Worm (Caenorhabditis elegans): ENCODE data around the gene Y45G12B.2.

ce11 chrV:2713532-2713931 is 19.0 kb downstream of the Y45G12B.2 start, which contains the start of gene srt-28:
- TF ChIP-seq ztf-11 (tag; optimal IDR thresholded peaks at IDR 0.05) (no peak), pag-3 (tag; optimal IDR thresholded peaks at IDR 0.05; ENCODE audit: borderline replicate concordance, insufficient read depth) (no peak), nhr-237 (tag; optimal IDR thresholded peaks at IDR 0.05) (no peak), egl-27 (tag; optimal IDR thresholded peaks at IDR 0.05) (no peak)
